Worm (Caenorhabditis elegans) whole organism, mixed stage, embryonic: Measurements from ENCODE around the gene T14G8.6.

Source experiments
- elt-1 ChIP-seq: sonication (generic microtip); optimal IDR thresholded peaks from 2 replicates; lab custom pipeline; 2017; ENCODE audit warnings: missing genetic modification characterization, mild to moderate bottlenecking, missing compliant biosample characterization, antibody characterized with exemption, moderate library complexity, borderline replicate concordance; ENCODE audit not compliant: insufficient read depth
- elt-3 ChIP-seq: fragments of 150-350 bp; optimal IDR thresholded peaks from 2 replicates; lab custom pipeline; 2014; ENCODE audit warnings: missing biosample characterization, missing genetic modification characterization
- mab-5 ChIP-seq: fragments of 150-350 bp; optimal IDR thresholded peaks from 2 replicates; lab custom pipeline; 2014; ENCODE audit warnings: missing biosample characterization, missing genetic modification characterization
- mep-1 ChIP-seq: fragments of 150-350 bp; optimal IDR thresholded peaks from 2 replicates; lab custom pipeline; 2017; ENCODE audit warnings: missing biosample characterization, missing genetic modification reagents, missing genetic modification characterization, inconsistent platforms
- pha-4 ChIP-seq: fragments of 150-350 bp; optimal IDR thresholded peaks from 2 replicates; lab custom pipeline; 2018; ENCODE audit warnings: missing biosample characterization, missing genetic modification reagents, missing genetic modification characterization
- snpc-4 ChIP-seq: fragments of 150-350 bp; optimal IDR thresholded peaks from 2 replicates; lab custom pipeline; 2014; ENCODE audit warnings: missing biosample characterization, missing genetic modification characterization

- TF ChIP-seq snpc-4 (tag; lab: Kevin White, UChicago) (no peak), elt-3 (no peak), mab-5 (no peak), pha-4 (tag; lab: Kevin White, UChicago) (no peak), elt-1 (tag; lab: Kevin White, UChicago) (no peak), mep-1 (tag; lab: Kevin White, UChicago) (no peak)
Observed at ce11 chrX:12876795-12877530, 14.3 kb upstream of the T14G8.6 start, which contains the start of gene bcat-1.
